Worm (Caenorhabditis elegans) whole organism, mixed stage, embryonic: ENCODE results near the gene C06G3.8.

Source experiments
- M03D4.4 ChIP-seq: sonication (generic microtip); optimal IDR thresholded peaks from 2 replicates; lab custom pipeline; 2017; ENCODE audit warnings: mild to moderate bottlenecking, missing genetic modification characterization, missing compliant biosample characterization
- bed-3 ChIP-seq: fragments of 200-800 bp; sonication (Bioruptor generic); optimal IDR thresholded peaks from 3 replicates; lab custom pipeline; 2018; ENCODE audit warnings: mild to moderate bottlenecking, missing genetic modification characterization, moderate library complexity, missing compliant biosample characterization
- ceh-39 ChIP-seq: fragments of 150-350 bp; optimal IDR thresholded peaks from 2 replicates; lab custom pipeline; 2014; ENCODE audit warnings: missing biosample characterization, missing genetic modification characterization
- ceh-43 ChIP-seq: fragments of 200-800 bp; sonication (Bioruptor generic); optimal IDR thresholded peaks from 2 replicates; lab custom pipeline; 2018; ENCODE audit warnings: mild to moderate bottlenecking, missing genetic modification characterization, moderate library complexity, missing compliant biosample characterization
- ceh-83 ChIP-seq: fragments of 200-800 bp; sonication (Bioruptor generic); optimal IDR thresholded peaks from 2 replicates; lab custom pipeline; 2018; ENCODE audit warnings: mild to moderate bottlenecking, missing genetic modification characterization, missing compliant biosample characterization
- ces-1 ChIP-seq: fragments of 150-350 bp; optimal IDR thresholded peaks from 2 replicates; lab custom pipeline; 2014; ENCODE audit warnings: missing biosample characterization, missing genetic modification reagents, missing genetic modification characterization
- cnd-1 ChIP-seq: fragments of 200-800 bp; sonication (Bioruptor generic); optimal IDR thresholded peaks from 2 replicates; lab custom pipeline; 2018; ENCODE audit warnings: mild to moderate bottlenecking, missing genetic modification characterization, missing compliant biosample characterization
- drap-1 ChIP-seq: fragments of 200-800 bp; sonication (Bioruptor generic); optimal IDR thresholded peaks from 3 replicates; lab custom pipeline; 2018; ENCODE audit warnings: mild to moderate bottlenecking, missing genetic modification characterization, missing compliant biosample characterization
- elt-1 ChIP-seq: sonication (generic microtip); optimal IDR thresholded peaks from 2 replicates; lab custom pipeline; 2017; ENCODE audit warnings: missing genetic modification characterization, mild to moderate bottlenecking, missing compliant biosample characterization, antibody characterized with exemption, moderate library complexity, borderline replicate concordance; ENCODE audit not compliant: insufficient read depth
- elt-3 ChIP-seq: fragments of 150-350 bp; optimal IDR thresholded peaks from 2 replicates; lab custom pipeline; 2014; ENCODE audit warnings: missing biosample characterization, missing genetic modification characterization
- flh-1 ChIP-seq: fragments of 200-800 bp; sonication (Bioruptor generic); optimal IDR thresholded peaks from 2 replicates; lab custom pipeline; 2018; ENCODE audit warnings: mild to moderate bottlenecking, missing genetic modification characterization, moderate library complexity, missing compliant biosample characterization
- ham-2 ChIP-seq: fragments of 200-800 bp; sonication (Bioruptor generic); optimal IDR thresholded peaks from 2 replicates; lab custom pipeline; 2018; ENCODE audit warnings: mild to moderate bottlenecking, missing genetic modification characterization, missing compliant biosample characterization
- hlh-1 ChIP-seq: fragments of 150-350 bp; optimal IDR thresholded peaks from 2 replicates; lab custom pipeline; 2014; ENCODE audit warnings: missing biosample characterization, missing genetic modification reagents, missing genetic modification characterization
- lin-13 ChIP-seq: fragments of 150-350 bp; optimal IDR thresholded peaks from 2 replicates; lab custom pipeline; 2014; ENCODE audit warnings: missing biosample characterization, missing genetic modification characterization
- lin-32 ChIP-seq: fragments of 200-800 bp; sonication (Bioruptor generic); optimal IDR thresholded peaks from 2 replicates; lab custom pipeline; 2018; ENCODE audit warnings: mild to moderate bottlenecking, missing genetic modification characterization, missing compliant biosample characterization
- mab-5 ChIP-seq: fragments of 150-350 bp; optimal IDR thresholded peaks from 2 replicates; lab custom pipeline; 2014; ENCODE audit warnings: missing biosample characterization, missing genetic modification characterization
- mep-1 ChIP-seq: fragments of 150-350 bp; optimal IDR thresholded peaks from 2 replicates; lab custom pipeline; 2017; ENCODE audit warnings: missing biosample characterization, missing genetic modification reagents, missing genetic modification characterization, inconsistent platforms
- mls-2 ChIP-seq: sonication (generic microtip); optimal IDR thresholded peaks from 2 replicates; lab custom pipeline; 2016; ENCODE audit warnings: mild to moderate bottlenecking, missing genetic modification characterization, moderate library complexity, missing compliant biosample characterization
- nhr-12 ChIP-seq: fragments of 150-350 bp; optimal IDR thresholded peaks from 2 replicates; lab custom pipeline; 2014; ENCODE audit warnings: missing biosample characterization, missing genetic modification characterization
- nhr-2 ChIP-seq: fragments of 150-350 bp; optimal IDR thresholded peaks from 2 replicates; lab custom pipeline; 2014; ENCODE audit warnings: missing biosample characterization, missing genetic modification characterization
- nhr-237 ChIP-seq: fragments of 150-350 bp; optimal IDR thresholded peaks from 2 replicates; lab custom pipeline; 2014; ENCODE audit warnings: missing biosample characterization, missing genetic modification characterization
- nhr-28 ChIP-seq: fragments of 150-350 bp; optimal IDR thresholded peaks from 2 replicates; lab custom pipeline; 2014; ENCODE audit warnings: missing biosample characterization, missing genetic modification characterization
- nhr-76 ChIP-seq: sonication (generic microtip); optimal IDR thresholded peaks from 2 replicates; lab custom pipeline; 2017; ENCODE audit warnings: missing biosample characterization, missing genetic modification characterization
- pha-4 ChIP-seq: fragments of 150-350 bp; optimal IDR thresholded peaks from 2 replicates; lab custom pipeline; 2018; ENCODE audit warnings: missing biosample characterization, missing genetic modification reagents, missing genetic modification characterization
- snpc-4 ChIP-seq: fragments of 150-350 bp; optimal IDR thresholded peaks from 2 replicates; lab custom pipeline; 2014; ENCODE audit warnings: missing biosample characterization, missing genetic modification characterization
- sptf-1 ChIP-seq: sonication (generic microtip); optimal IDR thresholded peaks from 2 replicates; lab custom pipeline; 2017; ENCODE audit warnings: mild to moderate bottlenecking, missing genetic modification characterization, moderate library complexity, missing compliant biosample characterization
- tbx-8 ChIP-seq: fragments of 200-800 bp; sonication (Bioruptor generic); optimal IDR thresholded peaks from 2 replicates; lab custom pipeline; 2018; ENCODE audit warnings: mild to moderate bottlenecking, missing genetic modification characterization, moderate library complexity, missing compliant biosample characterization
- unc-120 ChIP-seq: sonication (generic microtip); optimal IDR thresholded peaks from 2 replicates; lab custom pipeline; 2017; ENCODE audit warnings: missing genetic modification characterization, missing compliant biosample characterization; ENCODE audit not compliant: poor library complexity, severe bottlenecking
- unc-62 ChIP-seq: fragments of 150-350 bp; optimal IDR thresholded peaks from 2 replicates; lab custom pipeline; 2014; ENCODE audit warnings: missing biosample characterization, missing genetic modification reagents, missing genetic modification characterization
- zip-8 ChIP-seq: fragments of 150-350 bp; optimal IDR thresholded peaks from 2 replicates; lab custom pipeline; 2014; ENCODE audit warnings: missing biosample characterization, missing genetic modification characterization

C06G3.8 gene

ce11 chrIV:7003323-7003722 lies 29.0 kb downstream of the C06G3.8 start, which contains the start of gene cht-3:
Gene cht-3 (plus strand): TSS chrIV:7003623.
- TF ChIP-seq zip-8 (tag; lab: Kevin White, UChicago) = no peak
- no peak for TF ChIP-seq lin-32 (GFP tag; lab: Kevin White, UChicago)
- TF ChIP-seq nhr-237 (tag; lab: Kevin White, UChicago) = no peak
- TF ChIP-seq ham-2 = no peak
- TF ChIP-seq nhr-2 (tag; lab: Kevin White, UChicago) = no peak
- TF ChIP-seq ceh-83 (GFP tag; lab: Kevin White, UChicago) = no peak
- no peak for TF ChIP-seq bed-3 (GFP tag; lab: Kevin White, UChicago)
- TF ChIP-seq ceh-43 (GFP tag; lab: Kevin White, UChicago) = no peak
- no peak for TF ChIP-seq mep-1
- TF ChIP-seq cnd-1 (tag; lab: Kevin White, UChicago) = no peak
- TF ChIP-seq tbx-8 (GFP tag; lab: Kevin White, UChicago) = no peak
- no peak for TF ChIP-seq snpc-4 (tag; lab: Kevin White, UChicago)
- TF ChIP-seq nhr-76 (tag; lab: Kevin White, UChicago) = no peak
- no peak for TF ChIP-seq ceh-39 (tag; lab: Kevin White, UChicago)
- no peak for TF ChIP-seq hlh-1 (tag; lab: Kevin White, UChicago)
- no peak for TF ChIP-seq nhr-12 (tag; lab: Kevin White, UChicago)
- TF ChIP-seq pha-4 = no peak
- no peak for TF ChIP-seq elt-3 (tag; lab: Kevin White, UChicago)

ce11 chrIV:6999206-6999605 lies 33.2 kb downstream of the C06G3.8 start, which contains the start of gene C25A8.5:
Gene C25A8.5 (plus strand): TSS chrIV:6999506.
- TF ChIP-seq unc-62 (no peak), sptf-1 (tag; lab: Kevin White, UChicago) (no peak), drap-1 (no peak), flh-1 (GFP tag; lab: Kevin White, UChicago) (no peak), mab-5 (tag; lab: Kevin White, UChicago) (no peak), M03D4.4 (tag; lab: Kevin White, UChicago) (no peak), mep-1 (no peak), nhr-12 (tag; lab: Kevin White, UChicago) (no peak), elt-1 (tag; lab: Kevin White, UChicago) (no peak), nhr-2 (tag; lab: Kevin White, UChicago) (no peak), ham-2 (no peak), ceh-39 (tag; lab: Kevin White, UChicago) (no peak), snpc-4 (tag; lab: Kevin White, UChicago) (no peak), ces-1 (GFP tag; lab: Kevin White, UChicago) (no peak), nhr-28 (no peak), hlh-1 (tag; lab: Kevin White, UChicago) (no peak), zip-8 (tag; lab: Kevin White, UChicago) (no peak), nhr-237 (tag; lab: Kevin White, UChicago) (no peak)

ce11 chrIV:6997918-6998317 lies 34.4 kb downstream of the C06G3.8 start:
- no peak for TF ChIP-seq sptf-1 (tag; lab: Kevin White, UChicago)
- peak; percentile 91 for TF ChIP-seq lin-32 (GFP tag; lab: Kevin White, UChicago)
- no peak for TF ChIP-seq mep-1
- TF ChIP-seq, all 35 proteins: peak for 1

ce11 chrIV:6991070-6991469 lies 41.3 kb downstream of the C06G3.8 start:
- peak; percentile 13 for TF ChIP-seq ces-1 (GFP tag; lab: Kevin White, UChicago)
- no peak for TF ChIP-seq ceh-39 (tag; lab: Kevin White, UChicago)
- TF ChIP-seq nhr-12 (tag; lab: Kevin White, UChicago) = no peak
- peak; percentile 30 for TF ChIP-seq unc-120
- TF ChIP-seq unc-62 = peak; percentile 64
- TF ChIP-seq, all 35 proteins: peak for 3

- TF ChIP-seq ceh-83 (GFP tag; lab: Kevin White, UChicago) (no peak), ham-2 (no peak), bed-3 (GFP tag; lab: Kevin White, UChicago) (no peak), lin-13 (tag; lab: Kevin White, UChicago) (no peak), tbx-8 (GFP tag; lab: Kevin White, UChicago) (no peak), mls-2 (no peak), nhr-237 (tag; lab: Kevin White, UChicago) (no peak), lin-32 (GFP tag; lab: Kevin White, UChicago) (no peak), zip-8 (tag; lab: Kevin White, UChicago) (no peak)
Observed at ce11 chrIV:6986835-6987234, 45.5 kb downstream of the C06G3.8 start, which contains the start of gene prkl-1. Gene prkl-1 (minus strand): TSS chrIV:6986935.
